Worm (Caenorhabditis elegans): ENCODE results near the gene gtap-2.

Gene gtap-2

ce11 chrIII:9808179-9808578 lies at the start of gene gtap-2:
Gene gtap-2, plus strand, starts transcription at chrIII:9808544.
- TF ChIP-seq rnt-1 (tag; optimal IDR thresholded peaks at IDR 0.05): no peak
- TF ChIP-seq nhr-90 (tag; optimal IDR thresholded peaks at IDR 0.05; ENCODE audit: poor library complexity): peak; percentile 10
- peak; percentile 14 for TF ChIP-seq C04F5.9 (tag; optimal IDR thresholded peaks at IDR 0.05)
- TF ChIP-seq ceh-63 (GFP tag; optimal IDR thresholded peaks at IDR 0.05): no peak
- TF ChIP-seq nhr-20 (tag; optimal IDR thresholded peaks at IDR 0.05): peak; percentile 12
- no peak for TF ChIP-seq tbx-2 (tag; optimal IDR thresholded peaks at IDR 0.05)
- no peak for TF ChIP-seq lin-15B (tag; optimal IDR thresholded peaks at IDR 0.05)
- no peak for TF ChIP-seq hpl-2 (GFP tag; optimal IDR thresholded peaks at IDR 0.05)
- no peak for TF ChIP-seq lin-13 (GFP tag; optimal IDR thresholded peaks at IDR 0.05)
- TF ChIP-seq pqm-1 (tag; optimal IDR thresholded peaks at IDR 0.05): no peak
- TF ChIP-seq pax-3 (tag; optimal IDR thresholded peaks at IDR 0.05): peak; percentile 61
- TF ChIP-seq C16A3.4 (tag; optimal IDR thresholded peaks at IDR 0.05): peak; percentile 45
- TF ChIP-seq nhr-71 (tag; optimal IDR thresholded peaks at IDR 0.05): peak; percentile 20
- TF ChIP-seq skn-1 (tag; optimal IDR thresholded peaks at IDR 0.05): peak; percentile 33
- no peak for TF ChIP-seq nhr-28 (tag; optimal IDR thresholded peaks at IDR 0.05)
- TF ChIP-seq hlh-4 (tag; optimal IDR thresholded peaks at IDR 0.05): no peak
- no peak for TF ChIP-seq elt-2 (tag; optimal IDR thresholded peaks at IDR 0.05)
- peak; percentile 32 for TF ChIP-seq egl-13 (tag; optimal IDR thresholded peaks at IDR 0.05)
- peak; percentile 17 to 27 for TF ChIP-seq efl-1 (optimal IDR thresholded peaks at IDR 0.05)
- TF ChIP-seq efl-1 (GFP tag; optimal IDR thresholded peaks at IDR 0.05 in 1 of 2): no peak
- peak; percentile 34 for TF ChIP-seq snpc-4 (tag; optimal IDR thresholded peaks at IDR 0.05)
- TF ChIP-seq Y116A8C.19 (tag; optimal IDR thresholded peaks at IDR 0.05; ENCODE audit: borderline replicate concordance): no peak
- TF ChIP-seq pag-3 (tag; optimal IDR thresholded peaks at IDR 0.05; ENCODE audit: borderline replicate concordance, insufficient read depth): no peak
- peak; percentile 55 for TF ChIP-seq ceh-90 (tag; optimal IDR thresholded peaks at IDR 0.05)
- no peak for TF ChIP-seq ets-5 (GFP tag; IDR thresholded peaks at IDR 0.05)
- no peak for TF ChIP-seq blmp-1 (tag; optimal IDR thresholded peaks at IDR 0.05)
- no peak for TF ChIP-seq lin-39 (tag; optimal IDR thresholded peaks at IDR 0.05)
- TF ChIP-seq nhr-47 (tag; optimal IDR thresholded peaks at IDR 0.05): peak; percentile 54
- no peak for TF ChIP-seq ces-1 (GFP tag; optimal IDR thresholded peaks at IDR 0.05)
- TF ChIP-seq lin-14 (GFP tag; optimal IDR thresholded peaks at IDR 0.05): peak; percentile 21
- peak; percentile 9 for TF ChIP-seq snu-23 (GFP tag; optimal IDR thresholded peaks at IDR 0.05)
- no peak for TF ChIP-seq nhr-11 (tag; optimal IDR thresholded peaks at IDR 0.05)
- no peak for TF ChIP-seq irx-1 (tag; optimal IDR thresholded peaks at IDR 0.05)
- TF ChIP-seq nhr-237 (tag; optimal IDR thresholded peaks at IDR 0.05): no peak
- no peak for TF ChIP-seq ztf-4 (tag; optimal IDR thresholded peaks at IDR 0.05)
- TF ChIP-seq alr-1 (tag; optimal IDR thresholded peaks at IDR 0.05; ENCODE audit: borderline replicate concordance): no peak
- TF ChIP-seq unc-86 (tag; optimal IDR thresholded peaks at IDR 0.05): no peak
- TF ChIP-seq lsy-2 (tag; optimal IDR thresholded peaks at IDR 0.05): peak; percentile 44 to 83
- no peak for TF ChIP-seq tlp-1 (tag; optimal IDR thresholded peaks at IDR 0.05)
- no peak for TF ChIP-seq nhr-19 (GFP tag; conservative IDR thresholded peaks at IDR 0.05)
- TF ChIP-seq nhr-77 (tag; optimal IDR thresholded peaks at IDR 0.05): no peak
- no peak for TF ChIP-seq unc-62 (GFP tag; optimal IDR thresholded peaks at IDR 0.05)
- TF ChIP-seq hlh-17 (GFP tag; optimal IDR thresholded peaks at IDR 0.05; ENCODE audit: borderline replicate concordance): no peak
- no peak for TF ChIP-seq fos-1 (tag; optimal IDR thresholded peaks at IDR 0.05)
- no peak for TF ChIP-seq F16B12.6 (tag; optimal IDR thresholded peaks at IDR 0.05)
- no peak for TF ChIP-seq nhr-84 (tag; optimal IDR thresholded peaks at IDR 0.05)
- no peak for TF ChIP-seq nhr-12 (tag; optimal IDR thresholded peaks at IDR 0.05)
- peak in 1 of 3 experiments; percentile 37 for TF ChIP-seq dpl-1 (GFP tag; optimal IDR thresholded peaks at IDR 0.05)
- no peak for TF ChIP-seq unc-130 (tag; optimal IDR thresholded peaks at IDR 0.05)
- no peak for TF ChIP-seq zag-1 (tag; optimal IDR thresholded peaks at IDR 0.05)
- TF ChIP-seq vab-15 (tag; optimal IDR thresholded peaks at IDR 0.05): no peak
- TF ChIP-seq nhr-85 (tag): no peak
- TF ChIP-seq fkh-4 (tag; optimal IDR thresholded peaks at IDR 0.05; ENCODE audit: borderline replicate concordance): no peak
- peak; percentile 1 for TF ChIP-seq sox-4 (tag; optimal IDR thresholded peaks at IDR 0.05)

All from whole organism, L1 larva.